Worm (Caenorhabditis elegans) whole organism, young adult: ENCODE data around the gene F26F4.8.

Source experiments
- B0035.1 ChIP-seq: sonication (generic microtip); optimal IDR thresholded peaks from 2 replicates; lab custom pipeline; 2016; ENCODE audit warnings: missing genetic modification characterization, mild to moderate bottlenecking, missing compliant biosample characterization, missing genotype, missing genetic modification reagents
- B0336.3 ChIP-seq: fragments of 200-800 bp; sonication (Bioruptor generic); IDR thresholded peaks from 2 replicates; pipeline ENCODE4 v1.3.6; 2022; ENCODE audit warnings: missing genetic modification characterization, missing compliant biosample characterization
- C06A6.2 ChIP-seq: fragments of 200-800 bp; sonication (Bioruptor generic); conservative IDR thresholded peaks from 2 replicates; pipeline ENCODE4 v1.3.6; 2022; ENCODE audit warnings: missing genetic modification characterization, missing compliant biosample characterization
- F10E7.11 ChIP-seq: sonication (generic microtip); optimal IDR thresholded peaks from 2 replicates; lab custom pipeline; 2017; ENCODE audit warnings: mild to moderate bottlenecking, missing genetic modification characterization, moderate library complexity, missing compliant biosample characterization
- F22D6.2 ChIP-seq: sonication (generic microtip); optimal IDR thresholded peaks from 2 replicates; lab custom pipeline; 2016; ENCODE audit warnings: mild to moderate bottlenecking, missing genetic modification characterization, missing compliant biosample characterization
- F49E8.2 ChIP-seq: sonication (generic microtip); optimal IDR thresholded peaks from 3 replicates; lab custom pipeline; 2017; ENCODE audit warnings: missing genetic modification characterization, mild to moderate bottlenecking, missing compliant biosample characterization, antibody characterized with exemption, moderate library complexity; ENCODE audit not compliant: insufficient read depth
- F55B11.4 ChIP-seq: sonication (generic microtip); optimal IDR thresholded peaks from 2 replicates; lab custom pipeline; 2016; ENCODE audit warnings: missing compliant biosample characterization, missing genetic modification characterization, borderline replicate concordance; ENCODE audit not compliant: insufficient read depth
- T07F8.4 ChIP-seq: sonication (generic microtip); optimal IDR thresholded peaks from 2 replicates; lab custom pipeline; 2016; ENCODE audit warnings: mild to moderate bottlenecking, missing genetic modification characterization, moderate library complexity, missing compliant biosample characterization
- T26A5.8 ChIP-seq: sonication (generic microtip); optimal IDR thresholded peaks from 2 replicates; lab custom pipeline; 2016; ENCODE audit warnings: missing genetic modification characterization, missing compliant biosample characterization
- Y53G8AR.9 ChIP-seq: fragments of 200-800 bp; sonication (Bioruptor generic); conservative IDR thresholded peaks from 2 replicates; pipeline ENCODE4 v1.3.6; 2022; ENCODE audit warnings: missing genetic modification reagents, missing genetic modification characterization, missing compliant biosample characterization
- Y56A3A.18 ChIP-seq: fragments of 200-800 bp; sonication (Bioruptor generic); IDR thresholded peaks from 2 replicates; pipeline ENCODE4 v1.3.6; 2022; ENCODE audit warnings: missing genetic modification reagents, missing genetic modification characterization, missing compliant biosample characterization
- Y67H2A.10 ChIP-seq: fragments of 200-800 bp; sonication (Bioruptor generic); conservative IDR thresholded peaks from 2 replicates; pipeline ENCODE4 v1.3.6; 2022; ENCODE audit warnings: missing genetic modification reagents, missing genetic modification characterization, missing compliant biosample characterization
- Y95B8A.8 ChIP-seq: fragments of 200-800 bp; sonication (Bioruptor generic); IDR thresholded peaks from 2 replicates; pipeline ENCODE4 v1.3.6; 2022; ENCODE audit warnings: missing genetic modification reagents, missing genetic modification characterization, missing compliant biosample characterization
- ZK185.1 ChIP-seq: sonication (generic microtip); optimal IDR thresholded peaks from 2 replicates; lab custom pipeline; 2016; ENCODE audit warnings: mild to moderate bottlenecking, missing genetic modification characterization, missing compliant biosample characterization; ENCODE audit not compliant: poor library complexity, severe bottlenecking
- attf-6 ChIP-seq: fragments of 200-800 bp; sonication (Bioruptor generic); IDR thresholded peaks from 2 replicates; pipeline ENCODE4 v1.3.6; 2022; ENCODE audit warnings: missing genetic modification reagents, missing genetic modification characterization, missing compliant biosample characterization
- bed-2 ChIP-seq: fragments of 200-800 bp; sonication (Bioruptor generic); IDR thresholded peaks from 2 replicates; pipeline ENCODE4 v1.3.6; 2022; ENCODE audit warnings: missing genetic modification reagents, missing genetic modification characterization, missing compliant biosample characterization
- ceh-27 ChIP-seq: fragments of 200-800 bp; sonication (Bioruptor generic); optimal IDR thresholded peaks from 2 replicates; lab custom pipeline; 2018; ENCODE audit warnings: mild to moderate bottlenecking, missing genetic modification characterization, moderate library complexity, missing compliant biosample characterization
- ceh-58 ChIP-seq: fragments of 200-800 bp; sonication (Bioruptor generic); IDR thresholded peaks from 2 replicates; pipeline ENCODE4 v1.3.6; 2022; ENCODE audit warnings: missing genetic modification characterization, missing compliant biosample characterization
- ceh-79 ChIP-seq: sonication (generic microtip); optimal IDR thresholded peaks from 2 replicates; lab custom pipeline; 2017; ENCODE audit warnings: mild to moderate bottlenecking, missing genetic modification characterization, missing compliant biosample characterization
- ceh-91 ChIP-seq: fragments of 200-800 bp; sonication (Bioruptor generic); IDR thresholded peaks from 2 replicates; pipeline ENCODE4 v1.3.6; 2022; ENCODE audit warnings: missing genetic modification reagents, missing genetic modification characterization, missing compliant biosample characterization
- chd-7 ChIP-seq: sonication (generic microtip); optimal IDR thresholded peaks from 2 replicates; lab custom pipeline; 2016; ENCODE audit warnings: mild to moderate bottlenecking, missing genetic modification characterization, moderate library complexity, missing compliant biosample characterization
- die-1 ChIP-seq: sonication (generic microtip); optimal IDR thresholded peaks from 2 replicates; lab custom pipeline; 2016; ENCODE audit warnings: missing genotype, mild to moderate bottlenecking, missing genetic modification characterization, missing compliant biosample characterization
- dox-1 ChIP-seq: fragments of 200-800 bp; sonication (Bioruptor generic); IDR thresholded peaks from 2 replicates; pipeline ENCODE4 v1.3.6; 2022; ENCODE audit warnings: missing genetic modification reagents, missing genetic modification characterization, missing compliant biosample characterization
- dpff-1 ChIP-seq: sonication (generic microtip); optimal IDR thresholded peaks from 2 replicates; lab custom pipeline; 2017; ENCODE audit warnings: mild to moderate bottlenecking, missing genetic modification characterization, missing compliant biosample characterization
- dpl-1 ChIP-seq: fragments of 150-350 bp; optimal IDR thresholded peaks from 2 replicates; lab custom pipeline; 2014; ENCODE audit warnings: missing biosample characterization, missing genetic modification reagents, missing genetic modification characterization
- egrh-3 ChIP-seq: fragments of 200-800 bp; sonication (Bioruptor generic); IDR thresholded peaks from 2 replicates; pipeline ENCODE4 v1.3.6; 2022; ENCODE audit warnings: missing genetic modification reagents, missing genetic modification characterization, missing compliant biosample characterization
- him-1 ChIP-seq: sonication (generic microtip); optimal IDR thresholded peaks from 2 replicates; lab custom pipeline; 2016; ENCODE audit warnings: missing genotype, missing genetic modification reagents, missing genetic modification characterization, missing compliant biosample characterization
- hlh-12 ChIP-seq: sonication (generic microtip); optimal IDR thresholded peaks from 2 replicates; lab custom pipeline; 2016; ENCODE audit warnings: missing genetic modification characterization, missing compliant biosample characterization
- hmg-1.2 ChIP-seq: fragments of 200-800 bp; sonication (Bioruptor generic); IDR thresholded peaks from 2 replicates; pipeline ENCODE4 v1.3.6; 2022; ENCODE audit warnings: missing genetic modification reagents, missing genetic modification characterization, missing compliant biosample characterization
- hrde-1 ChIP-seq: sonication (generic microtip); optimal IDR thresholded peaks from 2 replicates; lab custom pipeline; 2016; ENCODE audit warnings: missing genetic modification characterization, mild to moderate bottlenecking, missing compliant biosample characterization, moderate library complexity, missing genotype, missing genetic modification reagents, borderline replicate concordance
- lag-1 ChIP-seq: fragments of 200-800 bp; sonication (Bioruptor generic); IDR thresholded peaks from 2 replicates; pipeline ENCODE4 v1.3.6; 2022; ENCODE audit warnings: missing genetic modification reagents, missing genetic modification characterization, missing compliant biosample characterization
- lin-40 ChIP-seq: sonication (generic microtip); optimal IDR thresholded peaks from 2 replicates; lab custom pipeline; 2016; ENCODE audit warnings: missing genetic modification characterization, mild to moderate bottlenecking, missing compliant biosample characterization, missing genotype, missing genetic modification reagents
- lir-1 ChIP-seq: fragments of 200-800 bp; sonication (Bioruptor generic); conservative IDR thresholded peaks from 2 replicates; pipeline ENCODE4 v1.3.6; 2022; ENCODE audit warnings: missing genetic modification reagents, missing genetic modification characterization, missing compliant biosample characterization
- lsl-1 ChIP-seq: fragments of 200-800 bp; sonication (Bioruptor generic); optimal IDR thresholded peaks from 2 replicates; lab custom pipeline; 2018; ENCODE audit warnings: mild to moderate bottlenecking, missing genetic modification characterization, moderate library complexity, missing compliant biosample characterization
- madf-10 ChIP-seq: sonication (generic microtip); optimal IDR thresholded peaks from 2 replicates; lab custom pipeline; 2016; ENCODE audit warnings: mild to moderate bottlenecking, missing genetic modification characterization, missing compliant biosample characterization
- madf-6 ChIP-seq: fragments of 200-800 bp; sonication (Bioruptor generic); IDR thresholded peaks from 2 replicates; pipeline ENCODE4 v1.3.6; 2022; ENCODE audit warnings: missing genetic modification reagents, missing genetic modification characterization, missing compliant biosample characterization
- mcd-1 ChIP-seq: fragments of 200-800 bp; sonication (Bioruptor generic); IDR thresholded peaks from 2 replicates; pipeline ENCODE4 v1.3.6; 2022; ENCODE audit warnings: missing genetic modification reagents, missing genetic modification characterization, missing compliant biosample characterization
- mes-4 ChIP-seq: sonication (generic microtip); optimal IDR thresholded peaks from 2 replicates; lab custom pipeline; 2016; ENCODE audit warnings: missing genotype, missing genetic modification characterization, missing compliant biosample characterization
- mxl-1 ChIP-seq: sonication (generic microtip); optimal IDR thresholded peaks from 2 replicates; lab custom pipeline; 2016; ENCODE audit warnings: missing genetic modification characterization, missing compliant biosample characterization
- nfya-1 ChIP-seq: sonication (generic microtip); optimal IDR thresholded peaks from 2 replicates; lab custom pipeline; 2017; ENCODE audit warnings: antibody characterized with exemption, missing compliant biosample characterization, missing genetic modification characterization, borderline replicate concordance; ENCODE audit not compliant: insufficient read depth
- nfya-2 ChIP-seq: fragments of 200-800 bp; sonication (Bioruptor generic); IDR thresholded peaks from 2 replicates; pipeline ENCODE4 v1.3.6; 2022; ENCODE audit warnings: missing genetic modification reagents, missing genetic modification characterization, missing compliant biosample characterization
- nfyb-1 ChIP-seq: fragments of 200-800 bp; sonication (Bioruptor generic); IDR thresholded peaks from 2 replicates; pipeline ENCODE4 v1.3.6; 2022; ENCODE audit warnings: missing genetic modification reagents, missing genetic modification characterization, missing compliant biosample characterization
- nhr-120 ChIP-seq: fragments of 200-800 bp; sonication (Bioruptor generic); IDR thresholded peaks from 2 replicates; pipeline ENCODE4 v1.3.6; 2022; ENCODE audit warnings: missing genetic modification characterization, missing compliant biosample characterization
- sea-2 ChIP-seq: fragments of 200-800 bp; sonication (Bioruptor generic); IDR thresholded peaks from 2 replicates; pipeline ENCODE4 v1.3.6; 2022; ENCODE audit warnings: missing genetic modification characterization, missing compliant biosample characterization
- snpc-3.4 ChIP-seq: sonication (generic microtip); optimal IDR thresholded peaks from 2 replicates; lab custom pipeline; 2017; ENCODE audit warnings: missing genetic modification characterization, mild to moderate bottlenecking, missing compliant biosample characterization, antibody characterized with exemption, moderate library complexity, missing genotype, missing genetic modification reagents
- unc-130 ChIP-seq: sonication (generic microtip); optimal IDR thresholded peaks from 2 replicates; lab custom pipeline; 2016; ENCODE audit warnings: missing genetic modification reagents, missing genetic modification characterization, missing compliant biosample characterization
- xnd-1 ChIP-seq: sonication (generic microtip); optimal IDR thresholded peaks from 2 replicates; lab custom pipeline; 2016; ENCODE audit warnings: missing genotype, missing genetic modification reagents, missing genetic modification characterization, missing compliant biosample characterization
- ztf-18 ChIP-seq: sonication (generic microtip); optimal IDR thresholded peaks from 2 replicates; lab custom pipeline; 2016; ENCODE audit warnings: missing genotype, mild to moderate bottlenecking, missing genetic modification characterization, missing compliant biosample characterization
- ztf-6 ChIP-seq: fragments of 200-800 bp; sonication (Bioruptor generic); IDR thresholded peaks from 2 replicates; pipeline ENCODE4 v1.3.6; 2022; ENCODE audit warnings: missing genetic modification reagents, missing genetic modification characterization, missing compliant biosample characterization

F26F4.8 gene

DNA sequence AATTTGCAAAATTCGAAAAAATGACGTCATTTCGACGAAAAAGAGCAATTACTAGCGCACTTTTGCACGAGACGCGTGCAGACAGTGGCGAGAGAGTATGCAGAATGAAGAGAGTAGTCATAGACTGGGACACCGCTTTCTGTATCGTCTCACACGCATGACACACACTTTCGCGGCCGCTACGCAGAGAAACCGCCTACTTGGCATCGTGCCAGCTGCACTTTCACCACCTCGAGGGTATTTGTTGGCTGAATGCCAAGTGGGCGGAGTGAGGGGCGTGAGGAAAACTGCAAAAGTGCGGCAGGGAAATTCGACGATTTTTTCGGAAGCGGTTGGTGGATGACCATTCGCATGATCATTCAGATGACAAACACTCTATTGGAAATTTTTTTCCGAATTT lies 5.5 kb downstream of the F26F4.8 start (continued):
- TF ChIP-seq lsl-1 (GFP tag; lab: Kevin White, UChicago) = peak; percentile 49
- peak; percentile 91 for TF ChIP-seq die-1 (tag; lab: Kevin White, UChicago)
- TF ChIP-seq dpl-1 (GFP tag; lab: Kevin White, UChicago) = peak; percentile 32
- peak; percentile 96 for TF ChIP-seq Y53G8AR.9 (GFP tag; lab: Robert Waterston, UW)
- peak; percentile 9 for TF ChIP-seq unc-130 (GFP tag; lab: Kevin White, UChicago)
- peak; percentile 88 for TF ChIP-seq Y56A3A.18 (GFP tag; lab: Robert Waterston, UW)
- TF ChIP-seq ceh-27 (GFP tag; lab: Kevin White, UChicago) = peak; percentile 100
- no peak for TF ChIP-seq him-1
- TF ChIP-seq ceh-91 (GFP tag; lab: Robert Waterston, UW) = peak; percentile 64
- TF ChIP-seq madf-6 (GFP tag; lab: Robert Waterston, UW) = peak; percentile 78
- peak; percentile 38 for TF ChIP-seq T07F8.4 (tag; lab: Kevin White, UChicago)
- TF ChIP-seq T26A5.8 (tag; lab: Kevin White, UChicago) = no peak
- TF ChIP-seq F10E7.11 (tag; lab: Kevin White, UChicago) = peak; percentile 80
- no peak for TF ChIP-seq nfya-1 (tag; lab: Kevin White, UChicago)
- no peak for TF ChIP-seq hlh-12
- TF ChIP-seq egrh-3 = peak; percentile 70
- TF ChIP-seq mes-4 (tag; lab: Kevin White, UChicago) = no peak
- peak; percentile 99 for TF ChIP-seq nfyb-1 (GFP tag; lab: Robert Waterston, UW)
- TF ChIP-seq Y67H2A.10 (GFP tag; lab: Robert Waterston, UW) = peak; percentile 89
- TF ChIP-seq snpc-3.4 (tag; lab: Kevin White, UChicago) = no peak
- peak; percentile 87 for TF ChIP-seq ztf-18 (tag; lab: Kevin White, UChicago)
- peak; percentile 96 for TF ChIP-seq lir-1 (GFP tag; lab: Robert Waterston, UW)
- no peak for TF ChIP-seq nfya-2 (GFP tag; lab: Robert Waterston, UW)
- peak; percentile 58 for TF ChIP-seq mxl-1 (tag; lab: Kevin White, UChicago)
- TF ChIP-seq mcd-1 = peak; percentile 97
- no peak for TF ChIP-seq xnd-1 (tag; lab: Kevin White, UChicago)
- no peak for TF ChIP-seq hrde-1 (tag; lab: Kevin White, UChicago)
- TF ChIP-seq B0035.1 (tag; lab: Kevin White, UChicago) = peak; percentile 93
- TF ChIP-seq dpff-1 = peak; percentile 7
- TF ChIP-seq lin-40 (tag; lab: Kevin White, UChicago) = peak; percentile 99
- TF ChIP-seq F55B11.4 (tag; lab: Kevin White, UChicago) = no peak
- peak; percentile 93 for TF ChIP-seq F22D6.2
- TF ChIP-seq lag-1 (GFP tag; lab: Robert Waterston, UW) = peak; percentile 86; the same call in 1 of the 2 replicates
- peak; percentile 95 for TF ChIP-seq madf-10 (tag; lab: Kevin White, UChicago)
- TF ChIP-seq ceh-79 (tag; lab: Kevin White, UChicago) = peak; percentile 93
- TF ChIP-seq chd-7 (tag; lab: Kevin White, UChicago) = peak; percentile 100
- TF ChIP-seq ztf-6 (GFP tag; lab: Robert Waterston, UW) = peak; percentile 96
- TF ChIP-seq hmg-1.2 = peak; percentile 95
- TF ChIP-seq attf-6 (GFP tag; lab: Robert Waterston, UW) = 0 out of 2 replicates have a peak, but pooled peaks have one; percentile 62
- TF ChIP-seq F49E8.2 = peak; percentile 6
- peak; percentile 96 for TF ChIP-seq Y95B8A.8
- TF ChIP-seq ZK185.1 (tag; lab: Kevin White, UChicago) = peak; percentile 96
- TF ChIP-seq B0336.3 (GFP tag; lab: Robert Waterston, UW) = peak; percentile 100
- TF ChIP-seq bed-2 (GFP tag; lab: Robert Waterston, UW) = peak; percentile 86
- peak; percentile 99 for TF ChIP-seq dox-1
- TF ChIP-seq ceh-58 = peak; percentile 84; the same call in 1 of the 2 replicates
- TF ChIP-seq sea-2 (GFP tag; lab: Robert Waterston, UW) = peak; percentile 97
- peak; percentile 100 for TF ChIP-seq C06A6.2 (GFP tag; lab: Robert Waterston, UW)
- TF ChIP-seq nhr-120 (GFP tag; lab: Robert Waterston, UW) = no peak
